Worm (Caenorhabditis elegans) whole organism, young adult: ENCODE results near the gene F49F1.4.

Source experiments
- C06A6.2 ChIP-seq: fragments of 200-800 bp; sonication (Bioruptor generic); conservative IDR thresholded peaks from 2 replicates; pipeline ENCODE4 v1.3.6; 2022; ENCODE audit warnings: missing genetic modification characterization, missing compliant biosample characterization
- ama-1 ChIP-seq, 3 experiments: fragments of 150-350 bp in 1 of 3; sonication (generic microtip) in 2 of 3; optimal IDR thresholded peaks; 2 replicates each; lab custom pipeline; 2014 to 2018; ENCODE audit warnings: missing biosample characterization in 2 of 3, missing genetic modification characterization in 2 of 3, missing genetic modification reagents in 2 of 3
- aptf-2 ChIP-seq: fragments of 200-800 bp; sonication (Bioruptor generic); conservative IDR thresholded peaks from 2 replicates; pipeline ENCODE4 v1.3.6; 2022; ENCODE audit warnings: missing genetic modification reagents, missing genetic modification characterization, missing compliant biosample characterization
- hmg-20 ChIP-seq: fragments of 200-800 bp; sonication (Bioruptor generic); IDR thresholded peaks from 2 replicates; pipeline ENCODE4 v1.3.6; 2022; ENCODE audit warnings: missing genetic modification reagents, missing genetic modification characterization, missing compliant biosample characterization
- madf-10 ChIP-seq: sonication (generic microtip); optimal IDR thresholded peaks from 2 replicates; lab custom pipeline; 2016; ENCODE audit warnings: mild to moderate bottlenecking, missing genetic modification characterization, missing compliant biosample characterization
- mel-28 ChIP-seq: sonication (generic microtip); optimal IDR thresholded peaks from 2 replicates; lab custom pipeline; 2016; ENCODE audit warnings: borderline replicate concordance, mild to moderate bottlenecking, missing genetic modification characterization, missing compliant biosample characterization
- pha-4 ChIP-seq: fragments of 150-350 bp; sonication (generic microtip); optimal IDR thresholded peaks from 2 replicates; lab custom pipeline; 2014; ENCODE audit warnings: missing biosample characterization, missing genetic modification reagents, missing genetic modification characterization
- rec-8 ChIP-seq, 2 experiments: sonication (generic microtip); optimal IDR thresholded peaks; 2 replicates each; lab custom pipeline; 2016; ENCODE audit warnings: mild to moderate bottlenecking in 2 of 2, missing genetic modification characterization in 2 of 2, missing genetic modification reagents in 2 of 2, missing genotype in 2 of 2, missing biosample characterization in 1 of 2, missing compliant biosample characterization in 1 of 2, moderate library complexity in 1 of 2

DNA sequence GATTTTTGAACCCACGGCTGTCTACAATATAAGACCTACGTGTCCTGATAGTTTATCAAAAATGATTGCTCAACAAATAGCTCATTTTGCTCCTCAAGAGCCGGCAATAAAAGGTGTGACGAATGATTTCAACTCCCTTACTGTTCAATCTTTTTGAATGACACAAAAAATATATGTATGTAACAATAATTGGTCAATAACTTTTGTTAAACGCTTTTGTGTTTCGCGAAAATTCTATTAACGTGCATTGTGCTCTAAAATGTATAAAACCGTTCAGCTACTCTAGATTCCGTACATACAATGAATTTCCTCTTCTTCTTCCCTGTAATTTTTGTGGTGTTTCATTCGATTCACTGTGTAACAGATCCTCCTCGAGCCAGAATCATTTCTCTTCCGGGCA lies 36.0 kb downstream of the F49F1.4 start, which contains the start of gene C35B1.4:
- TF ChIP-seq pha-4: no peak
- TF ChIP-seq aptf-2 (GFP tag; lab: Robert Waterston, UW): no peak
- no peak for TF ChIP-seq mel-28
- TF ChIP-seq rec-8 (tag; optimal IDR thresholded peaks at IDR 0.05; lab: Kevin White, UChicago): no peak
- TF ChIP-seq ama-1 (optimal IDR thresholded peaks at IDR 0.05; lab: Kevin White, UChicago): no peak
- TF ChIP-seq ama-1 (GFP tag; optimal IDR thresholded peaks at IDR 0.05; lab: Kevin White, UChicago): no peak
- TF ChIP-seq hmg-20 (GFP tag; lab: Robert Waterston, UW): no peak
- TF ChIP-seq madf-10: no peak
- no peak for TF ChIP-seq C06A6.2 (GFP tag; lab: Robert Waterston, UW)
